Worm (Caenorhabditis elegans) whole organism, late embryonic: ENCODE data around the gene ins-17.

ENCODE experiments used
- C08G9.2 ChIP-seq: sonication (generic microtip); optimal IDR thresholded peaks from 2 replicates; lab custom pipeline; 2016; ENCODE audit warnings: mild to moderate bottlenecking, missing genetic modification characterization, moderate library complexity, missing compliant biosample characterization
- C38D4.7 ChIP-seq: fragments of 200-800 bp; sonication (Bioruptor generic); optimal IDR thresholded peaks from 2 replicates; lab custom pipeline; 2018; ENCODE audit warnings: mild to moderate bottlenecking, missing genetic modification characterization, moderate library complexity, missing compliant biosample characterization
- F13H6.1 ChIP-seq: sonication (generic microtip); optimal IDR thresholded peaks from 2 replicates; lab custom pipeline; 2016; ENCODE audit warnings: missing genetic modification characterization, missing compliant biosample characterization
- K09A11.1 ChIP-seq: sonication (generic microtip); optimal IDR thresholded peaks from 2 replicates; lab custom pipeline; 2017; ENCODE audit warnings: antibody characterized with exemption, mild to moderate bottlenecking, missing genetic modification characterization, missing compliant biosample characterization; ENCODE audit not compliant: insufficient read depth
- ahr-1 ChIP-seq: sonication (generic microtip); optimal IDR thresholded peaks from 2 replicates; lab custom pipeline; 2016; ENCODE audit warnings: missing genetic modification characterization, missing compliant biosample characterization
- ama-1 ChIP-seq: fragments of 150-350 bp; optimal IDR thresholded peaks from 2 replicates; lab custom pipeline; 2014
- ceh-2 ChIP-seq: sonication (generic microtip); optimal IDR thresholded peaks from 2 replicates; lab custom pipeline; 2016; ENCODE audit warnings: missing genotype, missing genetic modification characterization, missing compliant biosample characterization
- ceh-22 ChIP-seq: sonication (generic microtip); optimal IDR thresholded peaks from 2 replicates; lab custom pipeline; 2017; ENCODE audit warnings: missing biosample characterization, missing genetic modification characterization
- ceh-24 ChIP-seq: sonication (generic microtip); optimal IDR thresholded peaks from 2 replicates; lab custom pipeline; 2016; ENCODE audit warnings: mild to moderate bottlenecking, missing genetic modification characterization, missing compliant biosample characterization
- ceh-30 ChIP-seq: fragments of 150-350 bp; optimal IDR thresholded peaks from 2 replicates; lab custom pipeline; 2014; ENCODE audit warnings: missing biosample characterization, missing genetic modification characterization
- ceh-45 ChIP-seq: fragments of 200-800 bp; sonication (Bioruptor generic); IDR thresholded peaks from 2 replicates; pipeline ENCODE4 v1.3.6; 2022; ENCODE audit warnings: missing genetic modification reagents, missing genetic modification characterization, missing compliant biosample characterization
- ceh-48 ChIP-seq: sonication (generic microtip); optimal IDR thresholded peaks from 2 replicates; lab custom pipeline; 2016; ENCODE audit warnings: missing genetic modification characterization, inconsistent platforms, missing compliant biosample characterization
- ceh-6 ChIP-seq: fragments of 200-800 bp; sonication (Bioruptor generic); optimal IDR thresholded peaks from 2 replicates; lab custom pipeline; 2018; ENCODE audit warnings: mild to moderate bottlenecking, missing genetic modification characterization, missing compliant biosample characterization
- ceh-9 ChIP-seq: sonication (generic microtip); optimal IDR thresholded peaks from 2 replicates; lab custom pipeline; 2016; ENCODE audit warnings: mild to moderate bottlenecking, missing genetic modification characterization, inconsistent platforms, missing compliant biosample characterization
- che-1 ChIP-seq: sonication (generic microtip); optimal IDR thresholded peaks from 2 replicates; lab custom pipeline; 2016; ENCODE audit warnings: mild to moderate bottlenecking, missing genetic modification characterization, missing compliant biosample characterization
- dmd-4 ChIP-seq: sonication (generic microtip); optimal IDR thresholded peaks from 2 replicates; lab custom pipeline; 2016; ENCODE audit warnings: borderline replicate concordance, missing genetic modification characterization, missing compliant biosample characterization
- dve-1 ChIP-seq: sonication (generic microtip); optimal IDR thresholded peaks from 2 replicates; lab custom pipeline; 2017; ENCODE audit warnings: antibody characterized with exemption, mild to moderate bottlenecking, missing genetic modification characterization, missing compliant biosample characterization
- elt-2 ChIP-seq: sonication (generic microtip); optimal IDR thresholded peaks from 2 replicates; lab custom pipeline; 2016; ENCODE audit warnings: missing genetic modification reagents, missing genetic modification characterization, missing compliant biosample characterization
- elt-4 ChIP-seq: sonication (generic microtip); optimal IDR thresholded peaks from 2 replicates; lab custom pipeline; 2016; ENCODE audit warnings: missing genetic modification characterization, missing compliant biosample characterization
- ets-4 ChIP-seq: sonication (generic microtip); optimal IDR thresholded peaks from 2 replicates; lab custom pipeline; 2016; ENCODE audit warnings: missing genetic modification characterization, missing compliant biosample characterization
- eyg-1 ChIP-seq: sonication (generic microtip); optimal IDR thresholded peaks from 2 replicates; lab custom pipeline; 2016; ENCODE audit warnings: missing genotype, missing genetic modification characterization, missing compliant biosample characterization
- fax-1 ChIP-seq: sonication (generic microtip); optimal IDR thresholded peaks from 2 replicates; lab custom pipeline; 2016; ENCODE audit warnings: missing genotype, missing genetic modification characterization, missing compliant biosample characterization
- fkh-10 ChIP-seq: fragments of 150-350 bp; optimal IDR thresholded peaks from 2 replicates; lab custom pipeline; 2014; ENCODE audit warnings: missing biosample characterization, missing genetic modification reagents, missing genetic modification characterization
- gmeb-2 ChIP-seq: sonication (generic microtip); optimal IDR thresholded peaks from 2 replicates; lab custom pipeline; 2016; ENCODE audit warnings: missing genetic modification characterization, inconsistent platforms, missing compliant biosample characterization
- hlh-30 ChIP-seq: sonication (generic microtip); optimal IDR thresholded peaks from 2 replicates; lab custom pipeline; 2017; ENCODE audit warnings: antibody characterized with exemption, missing genetic modification characterization, missing compliant biosample characterization; ENCODE audit not compliant: insufficient read depth
- hlh-6 ChIP-seq: sonication (generic microtip); optimal IDR thresholded peaks from 2 replicates; lab custom pipeline; 2016; ENCODE audit warnings: missing genotype, missing genetic modification characterization, missing compliant biosample characterization
- hlh-8 ChIP-seq: sonication (generic microtip); optimal IDR thresholded peaks from 2 replicates; lab custom pipeline; 2016; ENCODE audit warnings: missing genotype, missing genetic modification characterization, missing compliant biosample characterization
- lin-11 ChIP-seq: fragments of 200-800 bp; sonication (Bioruptor generic); optimal IDR thresholded peaks from 2 replicates; lab custom pipeline; 2018; ENCODE audit warnings: mild to moderate bottlenecking, missing genetic modification characterization, missing compliant biosample characterization
- nhr-232 ChIP-seq: sonication (generic microtip); optimal IDR thresholded peaks from 2 replicates; lab custom pipeline; 2016; ENCODE audit warnings: missing genetic modification characterization, missing compliant biosample characterization
- npax-4 ChIP-seq: sonication (generic microtip); optimal IDR thresholded peaks from 2 replicates; lab custom pipeline; 2016; ENCODE audit warnings: missing genetic modification characterization, missing compliant biosample characterization
- odd-2 ChIP-seq: sonication (generic microtip); optimal IDR thresholded peaks from 2 replicates; lab custom pipeline; 2017; ENCODE audit warnings: antibody characterized with exemption, mild to moderate bottlenecking, missing genetic modification characterization, missing compliant biosample characterization
- pag-3 ChIP-seq: sonication (generic microtip); optimal IDR thresholded peaks from 2 replicates; lab custom pipeline; 2016; ENCODE audit warnings: missing compliant biosample characterization, missing genetic modification characterization, borderline replicate concordance
- pat-9 ChIP-seq: fragments of 200-800 bp; sonication (Bioruptor generic); optimal IDR thresholded peaks from 2 replicates; lab custom pipeline; 2018; ENCODE audit warnings: mild to moderate bottlenecking, missing genetic modification characterization, moderate library complexity, missing compliant biosample characterization
- pax-1 ChIP-seq: fragments of 150-350 bp; optimal IDR thresholded peaks from 2 replicates; lab custom pipeline; 2014; ENCODE audit warnings: missing biosample characterization, missing genetic modification characterization
- pha-2 ChIP-seq: sonication (generic microtip); optimal IDR thresholded peaks from 2 replicates; lab custom pipeline; 2017; ENCODE audit warnings: mild to moderate bottlenecking, missing genetic modification characterization, missing compliant biosample characterization
- pha-4 ChIP-seq: fragments of 150-350 bp; optimal IDR thresholded peaks from 2 replicates; lab custom pipeline; 2018; ENCODE audit warnings: missing biosample characterization, missing genetic modification reagents, missing genetic modification characterization
- ref-2 ChIP-seq: sonication (generic microtip); optimal IDR thresholded peaks from 2 replicates; lab custom pipeline; 2016; ENCODE audit warnings: missing genetic modification characterization, missing compliant biosample characterization
- sdc-2 ChIP-seq: sonication (generic microtip); optimal IDR thresholded peaks from 2 replicates; lab custom pipeline; 2016; ENCODE audit warnings: missing genotype, missing genetic modification characterization, missing compliant biosample characterization
- sox-2 ChIP-seq: fragments of 200-800 bp; sonication (Bioruptor generic); IDR thresholded peaks from 2 replicates; pipeline ENCODE4 v1.3.6; 2022; ENCODE audit warnings: missing genetic modification reagents, missing genetic modification characterization, missing compliant biosample characterization
- sox-4 ChIP-seq: sonication (generic microtip); optimal IDR thresholded peaks from 2 replicates; lab custom pipeline; 2017; ENCODE audit warnings: mild to moderate bottlenecking, missing genetic modification characterization, inconsistent platforms, missing compliant biosample characterization
- syd-9 ChIP-seq: sonication (generic microtip); optimal IDR thresholded peaks from 2 replicates; lab custom pipeline; 2016; ENCODE audit warnings: mild to moderate bottlenecking, missing genetic modification characterization, moderate library complexity, missing compliant biosample characterization
- tbx-7 ChIP-seq: sonication (generic microtip); optimal IDR thresholded peaks from 2 replicates; lab custom pipeline; 2016; ENCODE audit warnings: missing genotype, missing genetic modification characterization, missing compliant biosample characterization
- ttx-3 ChIP-seq: sonication (generic microtip); optimal IDR thresholded peaks from 2 replicates; lab custom pipeline; 2016; ENCODE audit warnings: missing genetic modification reagents, missing genetic modification characterization, missing compliant biosample characterization
- unc-86 ChIP-seq: sonication (generic microtip); optimal IDR thresholded peaks from 2 replicates; lab custom pipeline; 2016; ENCODE audit warnings: missing genetic modification characterization, missing compliant biosample characterization
- ztf-16 ChIP-seq: sonication (generic microtip); optimal IDR thresholded peaks from 2 replicates; lab custom pipeline; 2017; ENCODE audit warnings: missing genetic modification characterization, missing compliant biosample characterization

ins-17 gene

DNA sequence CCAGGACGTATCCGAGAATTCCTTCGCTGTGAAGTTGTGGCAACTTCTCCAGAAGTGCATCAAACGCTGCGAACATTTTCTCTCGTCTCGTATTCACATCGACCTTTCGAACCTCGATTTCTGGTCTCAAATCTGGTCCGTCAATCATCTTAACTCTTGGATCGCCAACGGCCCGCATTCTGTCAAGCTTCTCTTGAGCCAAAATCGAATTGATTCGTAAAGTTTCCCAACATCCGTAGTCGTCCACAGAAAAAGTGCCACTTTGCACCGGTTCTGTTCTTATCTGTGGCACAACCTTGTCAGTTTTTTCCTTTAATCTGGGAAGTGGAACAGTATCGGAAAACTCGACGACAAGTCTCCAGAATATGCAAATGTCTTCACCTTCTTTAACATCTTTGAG lies 42.1 kb downstream of the ins-17 start:
- TF ChIP-seq elt-2 (tag; lab: Kevin White, UChicago) (no peak), unc-86 (tag; lab: Kevin White, UChicago) (no peak), eyg-1 (no peak), ahr-1 (tag; lab: Kevin White, UChicago) (no peak)

DNA sequence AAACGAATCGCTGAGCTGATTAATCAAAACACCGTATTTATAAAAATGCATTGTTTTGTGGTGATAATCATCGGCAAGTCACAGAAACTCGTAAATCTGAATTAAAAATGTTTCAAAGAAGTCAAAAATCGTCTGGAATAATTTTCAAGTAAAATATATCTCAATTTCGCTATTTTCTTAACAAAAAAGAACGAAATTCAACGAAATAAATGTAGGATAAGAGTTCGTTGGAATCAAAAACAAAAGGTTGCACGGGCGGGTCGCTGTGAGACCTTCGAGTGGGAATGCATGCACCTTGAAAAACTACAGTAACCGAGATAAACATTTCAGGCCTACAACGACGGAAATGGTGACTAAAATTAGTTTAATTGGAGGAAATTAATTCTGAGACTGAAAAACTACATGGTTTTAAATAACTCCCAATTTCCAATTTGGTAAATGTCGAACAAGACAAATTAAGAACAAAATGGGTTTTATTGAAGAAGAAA lies 43.0 kb downstream of the ins-17 start, which contains the start of gene C28A5.1:
Gene C28A5.1 (minus strand): TSS at position 51 of the 488 bp plus-strand sequence.
- TF ChIP-seq ceh-30, result no peak
- no peak for TF ChIP-seq unc-86 (tag; lab: Kevin White, UChicago)
- TF ChIP-seq tbx-7, result no peak
- no peak for TF ChIP-seq pha-4 (tag; lab: Kevin White, UChicago)
- no peak for TF ChIP-seq eyg-1
- TF ChIP-seq dmd-4 (tag; lab: Kevin White, UChicago), result no peak
- TF ChIP-seq ceh-2 (tag; lab: Kevin White, UChicago), result no peak
- no peak for TF ChIP-seq sox-4
- no peak for TF ChIP-seq sdc-2
- no peak for TF ChIP-seq ahr-1 (tag; lab: Kevin White, UChicago)
- no peak for TF ChIP-seq hlh-6 (tag; lab: Kevin White, UChicago)
- TF ChIP-seq K09A11.1, result no peak
- TF ChIP-seq ceh-22 (tag; lab: Kevin White, UChicago), result no peak
- TF ChIP-seq pat-9, result no peak
- no peak for TF ChIP-seq pha-2 (tag; lab: Kevin White, UChicago)
- no peak for TF ChIP-seq C38D4.7 (GFP tag; lab: Kevin White, UChicago)
- no peak for TF ChIP-seq ets-4 (tag; lab: Kevin White, UChicago)
- TF ChIP-seq lin-11, result no peak
- TF ChIP-seq nhr-232 (tag; lab: Kevin White, UChicago), result no peak

DNA sequence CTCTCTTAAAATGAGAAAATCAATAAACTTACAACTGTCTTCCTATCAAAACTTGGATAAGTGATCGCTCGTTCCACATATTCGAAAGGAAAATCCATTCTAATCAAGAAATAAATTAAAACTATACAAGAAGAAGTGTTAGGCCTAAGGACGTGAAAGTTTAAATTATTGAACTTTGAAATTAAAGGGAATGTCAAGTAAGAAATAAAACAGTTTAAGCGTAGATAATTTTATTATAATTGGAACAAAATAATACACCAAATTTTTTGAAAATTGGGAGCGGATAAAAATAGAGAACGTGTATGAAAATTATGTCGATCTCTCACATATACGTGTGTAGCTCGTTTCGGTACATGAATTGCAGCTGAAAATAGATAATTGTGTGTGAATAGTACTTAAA lies 48.0 kb downstream of the ins-17 start, which contains the start of gene C28A5.6:
Gene C28A5.6 (minus strand): TSS at position 101 of the 400 bp plus-strand sequence.
- TF ChIP-seq che-1 (tag; lab: Kevin White, UChicago), result no peak
- no peak for TF ChIP-seq ceh-6
- TF ChIP-seq ttx-3, result no peak
- TF ChIP-seq pag-3 (tag; lab: Kevin White, UChicago), result no peak
- no peak for TF ChIP-seq C08G9.2 (tag; lab: Kevin White, UChicago)
- TF ChIP-seq ama-1, result no peak
- no peak for TF ChIP-seq hlh-8 (tag; lab: Kevin White, UChicago)
- no peak for TF ChIP-seq odd-2
- no peak for TF ChIP-seq npax-4 (tag; lab: Kevin White, UChicago)
- TF ChIP-seq dve-1 (tag; lab: Kevin White, UChicago), result no peak
- TF ChIP-seq ref-2 (tag; lab: Kevin White, UChicago), result no peak
- no peak for TF ChIP-seq pat-9
- no peak for TF ChIP-seq unc-86 (tag; lab: Kevin White, UChicago)
- no peak for TF ChIP-seq ceh-30
- no peak for TF ChIP-seq sox-2 (GFP tag; lab: Robert Waterston, UW)
- TF ChIP-seq gmeb-2 (tag; lab: Kevin White, UChicago), result no peak
- no peak for TF ChIP-seq pax-1 (tag; lab: Kevin White, UChicago)
- no peak for TF ChIP-seq ceh-48 (tag; lab: Kevin White, UChicago)
- TF ChIP-seq, all 69 proteins: peak for 0

DNA sequence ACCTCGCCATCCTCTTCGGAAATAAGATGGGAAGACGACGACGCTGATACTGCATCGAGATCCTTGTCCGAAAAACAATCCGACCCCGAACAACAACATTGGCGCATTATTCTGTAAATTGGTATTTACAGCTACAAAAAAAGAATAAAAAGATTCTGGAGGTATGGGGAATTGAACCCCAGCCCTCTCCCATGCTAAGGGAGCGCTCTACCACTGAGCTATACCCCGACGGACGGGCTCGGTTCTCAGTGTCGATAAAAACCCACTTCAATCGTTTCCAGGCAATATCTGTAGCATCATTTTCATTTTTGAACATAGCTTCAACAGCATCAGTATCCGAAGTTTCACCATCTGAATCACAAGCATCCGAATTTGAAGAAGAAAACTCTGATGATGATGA lies 48.6 kb downstream of the ins-17 start:
- TF ChIP-seq ztf-16 (tag; lab: Kevin White, UChicago) (no peak), ceh-30 (no peak), pha-4 (tag; lab: Kevin White, UChicago) (no peak), ceh-45 (GFP tag; lab: Robert Waterston, UW) (0 out of 2 replicates have a peak, but pooled peaks have one; percentile 42), tbx-7 (no peak), unc-86 (tag; lab: Kevin White, UChicago) (no peak), F13H6.1 (tag; lab: Kevin White, UChicago) (no peak), C38D4.7 (GFP tag; lab: Kevin White, UChicago) (peak; percentile 15), pha-2 (tag; lab: Kevin White, UChicago) (no peak), sox-4 (peak; percentile 8), lin-11 (no peak), ets-4 (tag; lab: Kevin White, UChicago) (no peak), fkh-10 (no peak), hlh-30 (tag; lab: Kevin White, UChicago) (no peak), pag-3 (tag; lab: Kevin White, UChicago) (no peak), fax-1 (tag; lab: Kevin White, UChicago) (no peak), ceh-24 (tag; lab: Kevin White, UChicago) (no peak), ref-2 (tag; lab: Kevin White, UChicago) (no peak), ceh-2 (tag; lab: Kevin White, UChicago) (no peak), elt-4 (tag; lab: Kevin White, UChicago) (no peak), syd-9 (tag; lab: Kevin White, UChicago) (no peak), sdc-2 (no peak), che-1 (tag; lab: Kevin White, UChicago) (no peak), ceh-9 (tag; lab: Kevin White, UChicago) (no peak)
